Worm (Caenorhabditis elegans) whole organism, early embryonic: ENCODE data around the gene K08E4.3.

Source experiments
- B0310.2 ChIP-seq: sonication (generic microtip); optimal IDR thresholded peaks from 2 replicates; lab custom pipeline; 2016; ENCODE audit warnings: mild to moderate bottlenecking, missing genetic modification characterization, missing compliant biosample characterization
- ama-1 ChIP-seq: fragments of 150-350 bp; optimal IDR thresholded peaks from 2 replicates; lab custom pipeline; 2014
- scrt-1 ChIP-seq: fragments of 200-800 bp; sonication (Bioruptor generic); IDR thresholded peaks from 2 replicates; pipeline ENCODE4 v1.3.6; 2022; ENCODE audit warnings: missing genetic modification characterization, missing compliant biosample characterization
- tbx-11 ChIP-seq: fragments of 200-800 bp; sonication (Bioruptor generic); IDR thresholded peaks from 2 replicates; pipeline ENCODE4 v1.3.6; 2022; ENCODE audit warnings: missing genetic modification characterization, missing compliant biosample characterization
- tbx-37 ChIP-seq: fragments of 200-800 bp; sonication (Bioruptor generic); conservative IDR thresholded peaks from 2 replicates; pipeline ENCODE4 v1.3.6; 2022; ENCODE audit warnings: missing genetic modification reagents, missing genetic modification characterization, missing compliant biosample characterization

DNA sequence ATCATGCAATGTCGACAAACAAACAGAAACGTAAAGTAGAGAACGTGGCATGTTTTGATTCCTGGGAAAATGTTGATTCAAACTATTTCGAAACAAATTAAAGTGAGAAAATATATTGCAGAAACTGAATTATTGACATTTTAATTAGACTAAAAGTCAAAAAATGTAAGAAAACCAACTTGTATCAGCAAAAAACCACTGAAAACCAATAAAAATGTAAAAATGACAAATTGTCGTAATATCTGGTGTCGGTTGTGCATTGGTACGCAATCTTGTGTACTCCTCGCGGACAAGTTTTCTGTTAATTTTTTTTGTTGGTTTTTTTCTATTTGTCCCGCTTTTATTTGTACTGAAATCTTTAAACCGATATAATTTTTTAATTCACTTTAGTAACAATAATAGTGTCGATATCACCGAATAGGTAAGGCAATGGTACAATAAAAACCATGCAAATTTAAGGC lies 27.8 kb upstream of the K08E4.3 start, which contains the start of gene T12G3.11:
- TF ChIP-seq ama-1, result no peak
- TF ChIP-seq B0310.2 (tag; lab: Kevin White, UChicago), result no peak
- TF ChIP-seq tbx-11 (GFP tag; lab: Robert Waterston, UW), result no peak
- TF ChIP-seq scrt-1 (GFP tag; lab: Robert Waterston, UW), result no peak
- TF ChIP-seq tbx-37 (GFP tag; lab: Robert Waterston, UW), result no peak
